Fruit fly (Drosophila melanogaster) whole organism, embryonic: ENCODE data around the gene Ubi-p63E.

Source experiments
- Blimp-1 ChIP-seq: fragments of 200-800 bp; sonication (Bioruptor generic); optimal IDR thresholded peaks from 3 replicates; lab custom pipeline; 2018; ENCODE audit warnings: missing biosample characterization, missing genetic modification characterization, mild to moderate bottlenecking, moderate library complexity, missing genetic modification reagents
- CG10274 ChIP-seq: fragments of 200-800 bp; sonication (Bioruptor generic); optimal IDR thresholded peaks from 3 replicates; lab custom pipeline; 2017; ENCODE audit warnings: missing biosample characterization, mild to moderate bottlenecking, missing genetic modification characterization
- CG10321 ChIP-seq: fragments of 200-800 bp; sonication (Bioruptor generic); IDR thresholded peaks from 2 replicates; pipeline ENCODE4 v1.3.6; 2022; ENCODE audit warnings: missing biosample characterization, missing genetic modification characterization
- CG10366 ChIP-seq: fragments of 200-800 bp; sonication (Bioruptor generic); IDR thresholded peaks from 2 replicates; pipeline ENCODE4 v1.3.6; 2022; ENCODE audit warnings: missing biosample characterization, missing genetic modification characterization
- CG11247 ChIP-seq: fragments of 200-800 bp; sonication (Bioruptor generic); IDR thresholded peaks from 2 replicates; pipeline ENCODE4 v1.3.6; 2022; ENCODE audit warnings: missing biosample characterization, missing genetic modification characterization
- CG11560 ChIP-seq: fragments of 200-800 bp; sonication (Bioruptor generic); IDR thresholded peaks from 3 replicates; pipeline ENCODE4 v1.3.6; 2022; ENCODE audit warnings: missing biosample characterization, missing genetic modification characterization
- CG17186 ChIP-seq: fragments of 200-800 bp; sonication (Bioruptor generic); optimal IDR thresholded peaks from 3 replicates; lab custom pipeline; 2017; ENCODE audit warnings: missing biosample characterization, missing genetic modification reagents, missing genetic modification characterization
- CG17359 ChIP-seq: fragments of 200-800 bp; sonication (Bioruptor generic); optimal IDR thresholded peaks from 3 replicates; lab custom pipeline; 2018; ENCODE audit warnings: missing biosample characterization, mild to moderate bottlenecking, missing genetic modification characterization, moderate library complexity
- CG1792 ChIP-seq: fragments of 200-800 bp; sonication (Bioruptor generic); optimal IDR thresholded peaks from 2 replicates; lab custom pipeline; 2016; ENCODE audit warnings: missing biosample characterization, missing genetic modification characterization
- CG2120 ChIP-seq: fragments of 200-800 bp; sonication (Bioruptor generic); optimal IDR thresholded peaks from 3 replicates; lab custom pipeline; 2016; ENCODE audit warnings: missing biosample characterization, missing genetic modification characterization
- CG2712 ChIP-seq: fragments of 200-800 bp; optimal IDR thresholded peaks from 3 replicates; lab custom pipeline; 2019; ENCODE audit warnings: missing biosample characterization, mild to moderate bottlenecking, missing genetic modification characterization, moderate library complexity
- CG33213 ChIP-seq: fragments of 200-800 bp; sonication (Bioruptor generic); optimal IDR thresholded peaks from 3 replicates; lab custom pipeline; 2016; ENCODE audit warnings: missing biosample characterization, missing genetic modification characterization
- CG5953 ChIP-seq: fragments of 200-800 bp; sonication (Bioruptor generic); IDR thresholded peaks from 2 replicates; pipeline ENCODE4 v1.3.6; 2022; ENCODE audit warnings: missing biosample characterization, missing genetic modification characterization
- CG6683 ChIP-seq: fragments of 200-800 bp; sonication (Bioruptor generic); optimal IDR thresholded peaks from 2 replicates; lab custom pipeline; 2017; ENCODE audit warnings: missing biosample characterization, mild to moderate bottlenecking, missing genetic modification characterization, missing genetic modification reagents
- CG6854 ChIP-seq: fragments of 200-800 bp; sonication (Bioruptor generic); optimal IDR thresholded peaks from 3 replicates; lab custom pipeline; 2017; ENCODE audit warnings: missing biosample characterization, mild to moderate bottlenecking, missing genetic modification characterization
- CG7786 ChIP-seq: fragments of 200-800 bp; sonication (Bioruptor generic); optimal IDR thresholded peaks from 2 replicates; lab custom pipeline; 2016; ENCODE audit warnings: missing biosample characterization, missing genetic modification characterization
- CG8765 ChIP-seq: fragments of 200-800 bp; sonication (Bioruptor generic); IDR thresholded peaks from 2 replicates; pipeline ENCODE4 v1.3.6; 2022; ENCODE audit warnings: missing biosample characterization, missing genetic modification characterization
- CG8924 ChIP-seq: fragments of 200-800 bp; optimal IDR thresholded peaks from 3 replicates; lab custom pipeline; 2019; ENCODE audit warnings: missing biosample characterization, mild to moderate bottlenecking, missing genetic modification characterization, moderate library complexity
- CG9727 ChIP-seq: fragments of 200-800 bp; sonication (Bioruptor generic); optimal IDR thresholded peaks from 3 replicates; lab custom pipeline; 2017; ENCODE audit warnings: missing biosample characterization, mild to moderate bottlenecking, missing genetic modification characterization
- CG9817 ChIP-seq: fragments of 200-800 bp; sonication (Bioruptor generic); optimal IDR thresholded peaks from 2 replicates; lab custom pipeline; 2018; ENCODE audit warnings: missing biosample characterization, mild to moderate bottlenecking, missing genetic modification characterization, moderate library complexity
- CkIIα-i1 ChIP-seq: fragments of 200-800 bp; sonication (Bioruptor generic); IDR thresholded peaks from 2 replicates; pipeline ENCODE4 v1.3.6; 2022; ENCODE audit warnings: missing biosample characterization, missing genetic modification characterization
- D19B ChIP-seq: fragments of 200-800 bp; sonication (Bioruptor generic); optimal IDR thresholded peaks from 2 replicates; lab custom pipeline; 2017; ENCODE audit warnings: missing biosample characterization, mild to moderate bottlenecking, missing genetic modification characterization
- Deaf1 ChIP-seq: fragments of 200-800 bp; optimal IDR thresholded peaks from 3 replicates; lab custom pipeline; 2019; ENCODE audit warnings: missing biosample characterization, mild to moderate bottlenecking, missing genetic modification characterization, moderate library complexity
- Dfd ChIP-seq, 2 experiments: fragments of >200 bp; optimal IDR thresholded peaks; 2 replicates each; lab custom pipeline; 2017; ENCODE audit warnings: missing biosample characterization in 2 of 2, missing genetic modification characterization in 2 of 2
- ERR ChIP-seq: fragments of 200-800 bp; sonication (Bioruptor generic); optimal IDR thresholded peaks from 2 replicates; lab custom pipeline; 2016; ENCODE audit warnings: missing biosample characterization, missing genetic modification characterization
- Fer1 ChIP-seq: fragments of 200-800 bp; sonication (Bioruptor generic); optimal IDR thresholded peaks from 2 replicates; lab custom pipeline; 2017; ENCODE audit warnings: missing biosample characterization, mild to moderate bottlenecking, missing genetic modification characterization
- H15 ChIP-seq: fragments of 200-800 bp; sonication (Bioruptor generic); IDR thresholded peaks from 3 replicates; pipeline ENCODE4 v1.3.6; 2022; ENCODE audit warnings: missing biosample characterization, missing genetic modification characterization
- Oaz ChIP-seq: fragments of 200-800 bp; sonication (Bioruptor generic); IDR thresholded peaks from 2 replicates; pipeline ENCODE4 v1.3.6; 2022; ENCODE audit warnings: missing biosample characterization, missing genetic modification characterization
- Ptx1 ChIP-seq: fragments of 200-800 bp; sonication (Bioruptor generic); IDR thresholded peaks from 2 replicates; pipeline ENCODE4 v1.3.6; 2022; ENCODE audit warnings: missing biosample characterization, missing genetic modification characterization
- Rfx ChIP-seq: fragments of 200-800 bp; sonication (Bioruptor generic); IDR thresholded peaks from 2 replicates; pipeline ENCODE4 v1.3.6; 2022; ENCODE audit warnings: missing biosample characterization, missing genetic modification characterization
- Side ChIP-seq: fragments of 200-800 bp; sonication (Bioruptor generic); optimal IDR thresholded peaks from 2 replicates; lab custom pipeline; 2016; ENCODE audit warnings: missing biosample characterization, missing genetic modification characterization
- Six4 ChIP-seq: fragments of 200-800 bp; sonication (Bioruptor generic); optimal IDR thresholded peaks from 2 replicates; lab custom pipeline; 2016; ENCODE audit warnings: missing biosample characterization, missing genetic modification characterization
- Sox102F ChIP-seq: fragments of 200-800 bp; sonication (Bioruptor generic); optimal IDR thresholded peaks from 2 replicates; lab custom pipeline; 2018; ENCODE audit warnings: missing biosample characterization, mild to moderate bottlenecking, missing genetic modification characterization, moderate library complexity
- Ssrp ChIP-seq: fragments of 200-800 bp; sonication (Bioruptor generic); optimal IDR thresholded peaks from 2 replicates; lab custom pipeline; 2018; ENCODE audit warnings: missing biosample characterization, mild to moderate bottlenecking, missing genetic modification characterization, moderate library complexity
- Taf1 ChIP-seq: fragments of 200-800 bp; sonication (Bioruptor generic); IDR thresholded peaks from 2 replicates; pipeline ENCODE4 v1.3.6; 2022; ENCODE audit warnings: missing biosample characterization, missing genetic modification characterization
- Xbp1 ChIP-seq: fragments of 200-800 bp; sonication (Bioruptor generic); optimal IDR thresholded peaks from 3 replicates; lab custom pipeline; 2016; ENCODE audit warnings: missing biosample characterization, mild to moderate bottlenecking, missing genetic modification characterization
- ac ChIP-seq: fragments of 200-800 bp; sonication (Bioruptor generic); optimal IDR thresholded peaks from 3 replicates; lab custom pipeline; 2017; ENCODE audit warnings: missing biosample characterization, mild to moderate bottlenecking, missing genetic modification characterization
- al ChIP-seq: fragments of 200-800 bp; sonication (Bioruptor generic); IDR thresholded peaks from 2 replicates; pipeline ENCODE4 v1.3.6; 2022; ENCODE audit warnings: missing biosample characterization, missing genetic modification characterization
- az2 ChIP-seq: fragments of 200-800 bp; sonication (Bioruptor generic); optimal IDR thresholded peaks from 3 replicates; lab custom pipeline; 2016; ENCODE audit warnings: missing biosample characterization, missing genetic modification characterization
- chif ChIP-seq, 2 experiments: fragments of 200-800 bp; sonication (Bioruptor generic); optimal IDR thresholded peaks; 3 replicates each; lab custom pipeline; 2016; ENCODE audit warnings: missing biosample characterization in 2 of 2, missing genetic modification characterization in 2 of 2
- chinmo ChIP-seq: fragments of 200-800 bp; sonication (Bioruptor generic); IDR thresholded peaks from 4 replicates; pipeline ENCODE4 v1.3.6; 2022; ENCODE audit warnings: missing biosample characterization, missing genetic modification characterization; ENCODE audit not compliant: partially characterized antibody
- esg ChIP-seq: fragments of 200-800 bp; sonication (Bioruptor generic); conservative IDR thresholded peaks from 2 replicates; pipeline ENCODE4 v1.3.6; 2022; ENCODE audit warnings: missing biosample characterization, missing genetic modification characterization
- fu2 ChIP-seq: fragments of 200-800 bp; sonication (Bioruptor generic); optimal IDR thresholded peaks from 2 replicates; lab custom pipeline; 2016; ENCODE audit warnings: missing biosample characterization, missing genetic modification characterization
- onecut ChIP-seq: fragments of 200-800 bp; sonication (Bioruptor generic); IDR thresholded peaks from 2 replicates; pipeline ENCODE4 v1.3.6; 2022; ENCODE audit warnings: missing biosample characterization, missing genetic modification characterization
- pb ChIP-seq: fragments of 200-800 bp; sonication (Bioruptor generic); optimal IDR thresholded peaks from 3 replicates; lab custom pipeline; 2016; ENCODE audit warnings: missing biosample characterization, missing genetic modification characterization
- phol ChIP-seq: fragments of 200-800 bp; sonication (Bioruptor generic); optimal IDR thresholded peaks from 3 replicates; lab custom pipeline; 2018; ENCODE audit warnings: missing biosample characterization, mild to moderate bottlenecking, missing genetic modification characterization, moderate library complexity
- pnt ChIP-seq: fragments of 200-800 bp; sonication (Bioruptor generic); optimal IDR thresholded peaks from 3 replicates; lab custom pipeline; 2016; ENCODE audit warnings: missing biosample characterization, missing genetic modification characterization
- pzg ChIP-seq: fragments of 200-800 bp; sonication (Bioruptor generic); optimal IDR thresholded peaks from 3 replicates; lab custom pipeline; 2018; ENCODE audit warnings: missing biosample characterization, mild to moderate bottlenecking, missing genetic modification characterization, moderate library complexity
- salm ChIP-seq: fragments of 200-800 bp; sonication (Bioruptor generic); optimal IDR thresholded peaks from 2 replicates; lab custom pipeline; 2018; ENCODE audit warnings: missing biosample characterization, mild to moderate bottlenecking, missing genetic modification characterization
- schlank ChIP-seq: fragments of 200-800 bp; sonication (Bioruptor generic); optimal IDR thresholded peaks from 2 replicates; lab custom pipeline; 2018; ENCODE audit warnings: missing biosample characterization, mild to moderate bottlenecking, missing genetic modification characterization
- shn ChIP-seq: fragments of 200-800 bp; sonication (Bioruptor generic); optimal IDR thresholded peaks from 3 replicates; lab custom pipeline; 2016; ENCODE audit warnings: missing biosample characterization, missing genetic modification characterization
- usp ChIP-seq: fragments of >200 bp; optimal IDR thresholded peaks from 2 replicates; lab custom pipeline; 2017; ENCODE audit warnings: missing biosample characterization, missing genetic modification characterization

The Ubi-p63E gene

dm6 chr3L:3952468-3952867 is 49.5 kb upstream of the Ubi-p63E start, which contains the start of gene CG14984 (continued):
- no peak for TF ChIP-seq CG5953 (GFP tag; lab: Robert Waterston, UW)
- TF ChIP-seq Ssrp (tag; lab: Kevin White, UChicago) = no peak
- TF ChIP-seq Dfd (GFP tag; optimal IDR thresholded peaks at IDR 0.05; lab: Kevin White, UChicago) = no peak
- peak; percentile 50 for TF ChIP-seq D19B
- TF ChIP-seq az2 (GFP tag; lab: Kevin White, UChicago) = no peak
- peak; percentile 29 for TF ChIP-seq pnt (GFP tag; lab: Kevin White, UChicago)
- peak; percentile 10 for TF ChIP-seq Side (GFP tag; lab: Kevin White, UChicago)
- peak; percentile 19 for TF ChIP-seq CG9817
- peak in 1 of 2 experiments; percentile 42 for TF ChIP-seq chif (GFP tag; optimal IDR thresholded peaks at IDR 0.05; lab: Kevin White, UChicago)
- TF ChIP-seq Rfx (GFP tag; lab: Robert Waterston, UW) = peak; percentile 82
- TF ChIP-seq Six4 (GFP tag; lab: Kevin White, UChicago) = peak; percentile 12
- TF ChIP-seq CG11560 = peak; percentile 50; the same call in 1 of the 3 replicates
- no peak for TF ChIP-seq Oaz (GFP tag; lab: Robert Waterston, UW)
- no peak for TF ChIP-seq usp (GFP tag; lab: Kevin White, UChicago)
- TF ChIP-seq CG1792 (GFP tag; lab: Kevin White, UChicago) = peak; percentile 23
- no peak for TF ChIP-seq pb (GFP tag; lab: Kevin White, UChicago)
- TF ChIP-seq esg (GFP tag; lab: Robert Waterston, UW) = 0 out of 2 replicates have a peak, but pooled peaks have one; percentile 12
- peak; percentile 27 for TF ChIP-seq CG33213 (GFP tag; lab: Kevin White, UChicago)
- peak; percentile 26 for TF ChIP-seq CG2712 (tag; lab: Kevin White, UChicago)
- peak; percentile 13 for TF ChIP-seq CG9727
- peak; percentile 45; the same call in 1 of the 2 replicates for TF ChIP-seq Taf1 (GFP tag; lab: Robert Waterston, UW)
- peak; percentile 20 for TF ChIP-seq Xbp1
- TF ChIP-seq CG7786 = peak; percentile 23
- no peak for TF ChIP-seq chinmo
- 0 out of 2 replicates have a peak, but pooled peaks have one; percentile 17 for TF ChIP-seq CG10366 (GFP tag; lab: Robert Waterston, UW)
- no peak for TF ChIP-seq salm (tag; lab: Kevin White, UChicago)
- no peak for TF ChIP-seq onecut (GFP tag; lab: Robert Waterston, UW)
- no peak for TF ChIP-seq CG8924
- TF ChIP-seq schlank (tag; lab: Kevin White, UChicago) = no peak
- TF ChIP-seq shn (GFP tag; lab: Kevin White, UChicago) = peak; percentile 16
- TF ChIP-seq CG6854 (GFP tag; lab: Kevin White, UChicago) = peak; percentile 41
- TF ChIP-seq CG10274 (GFP tag; lab: Kevin White, UChicago) = peak; percentile 27
- peak; percentile 42; the same call in 1 of the 2 replicates for TF ChIP-seq Ptx1 (GFP tag; lab: Robert Waterston, UW)
- TF ChIP-seq phol (tag; lab: Kevin White, UChicago) = peak; percentile 30
- TF ChIP-seq pzg (GFP tag; lab: Kevin White, UChicago) = no peak
- no peak for TF ChIP-seq CkIIα-i1 (GFP tag; lab: Robert Waterston, UW)
- peak; percentile 30 for TF ChIP-seq fu2
- TF ChIP-seq H15 (GFP tag; lab: Robert Waterston, UW) = no peak
- peak; percentile 1 for TF ChIP-seq ERR (GFP tag; lab: Kevin White, UChicago)
- peak; percentile 24 for TF ChIP-seq Deaf1 (tag; lab: Kevin White, UChicago)
- peak; percentile 29 for TF ChIP-seq CG17359 (tag; lab: Kevin White, UChicago)
- TF ChIP-seq Fer1 (GFP tag; lab: Kevin White, UChicago) = peak; percentile 63
- 0 out of 2 replicates have a peak, but pooled peaks have one; percentile 16 for TF ChIP-seq CG8765 (GFP tag; lab: Robert Waterston, UW)
- no peak for TF ChIP-seq CG6683 (GFP tag; lab: Kevin White, UChicago)
- no peak for TF ChIP-seq CG10321 (GFP tag; lab: Robert Waterston, UW)
- no peak for TF ChIP-seq CG17186
- TF ChIP-seq al = peak; percentile 82
- TF ChIP-seq Blimp-1 (GFP tag; lab: Kevin White, UChicago) = peak; percentile 21
- peak; percentile 12 for TF ChIP-seq Sox102F
- peak; percentile 71 for TF ChIP-seq CG2120 (GFP tag; lab: Kevin White, UChicago)
- 0 out of 2 replicates have a peak, but pooled peaks have one; percentile 23 for TF ChIP-seq CG11247 (GFP tag; lab: Robert Waterston, UW)
- TF ChIP-seq ac (GFP tag; lab: Kevin White, UChicago) = no peak
